Worm (Caenorhabditis elegans): ENCODE results near the gene sre-11.
A peak's percentile ranks its signal among the peaks of the same experiment; 100 is the strongest.

sre-11 gene

ce11 chrV:7726927-7727326 lies 43.2 kb upstream of the sre-11 start:
- TF ChIP-seq nhr-11 (tag; optimal IDR thresholded peaks at IDR 0.05) (no peak), nfya-1 (tag; optimal IDR thresholded peaks at IDR 0.05; ENCODE audit: insufficient read depth) (peak; percentile 18)

- TF ChIP-seq egl-27 (tag; optimal IDR thresholded peaks at IDR 0.05), result no peak
Observed at ce11 chrV:7726202-7726601, 42.4 kb upstream of the sre-11 start.

- TF ChIP-seq R02D3.7 (tag; optimal IDR thresholded peaks at IDR 0.05) (no peak), nhr-76 (tag; optimal IDR thresholded peaks at IDR 0.05) (no peak), ceh-16 (tag; optimal IDR thresholded peaks at IDR 0.05) (no peak), nhr-237 (tag; optimal IDR thresholded peaks at IDR 0.05) (no peak), nhr-12 (tag; optimal IDR thresholded peaks at IDR 0.05) (no peak)
Observed at ce11 chrV:7723967-7724544, 40.3 kb upstream of the sre-11 start, which contains the start of the genes ZK105.6 and ZK105.8. Gene ZK105.6 (minus strand): TSS chrV:7724067. Gene ZK105.8 (plus strand): TSS chrV:7724494.

ce11 chrV:7721945-7722344 lies 38.2 kb upstream of the sre-11 start, which contains the start of gene ZK105.14:
Gene ZK105.14 (minus strand): TSS chrV:7722045.
- TF ChIP-seq nhr-11 (tag; optimal IDR thresholded peaks at IDR 0.05) (no peak), elt-2 (tag; optimal IDR thresholded peaks at IDR 0.05) (no peak), skn-1 (tag; optimal IDR thresholded peaks at IDR 0.05) (no peak), nhr-12 (tag; optimal IDR thresholded peaks at IDR 0.05) (no peak), pha-4 (tag; optimal IDR thresholded peaks at IDR 0.05) (no peak), snpc-4 (tag; optimal IDR thresholded peaks at IDR 0.05) (no peak), egl-5 (tag; optimal IDR thresholded peaks at IDR 0.05) (no peak), sea-2 (GFP tag; optimal IDR thresholded peaks at IDR 0.05) (no peak), fkh-2 (tag; optimal IDR thresholded peaks at IDR 0.05) (no peak), lsy-12 (tag; optimal IDR thresholded peaks at IDR 0.05) (no peak), nhr-25 (tag; optimal IDR thresholded peaks at IDR 0.05) (no peak)

ce11 chrV:7717629-7718028 lies 33.9 kb upstream of the sre-11 start, which contains the start of gene ZK105.5:
Gene ZK105.5 (minus strand): TSS chrV:7717729.
- no peak for TF ChIP-seq zag-1 (tag; optimal IDR thresholded peaks at IDR 0.05)
- TF ChIP-seq ceh-9 (tag; optimal IDR thresholded peaks at IDR 0.05), result no peak
- TF ChIP-seq eor-1 (tag; optimal IDR thresholded peaks at IDR 0.05), result no peak
- no peak for TF ChIP-seq lin-39 (tag; optimal IDR thresholded peaks at IDR 0.05)

ce11 chrV:7716034-7716433 lies 32.3 kb upstream of the sre-11 start, which contains the start of gene ZK105.12:
Gene ZK105.12 (minus strand): TSS chrV:7716134.
- no peak for TF ChIP-seq daf-12 (tag; optimal IDR thresholded peaks at IDR 0.05)
- no peak for TF ChIP-seq unc-39 (tag; optimal IDR thresholded peaks at IDR 0.05)
- TF ChIP-seq skn-1 (tag; optimal IDR thresholded peaks at IDR 0.05), result no peak
- no peak for TF ChIP-seq R02D3.7 (tag; optimal IDR thresholded peaks at IDR 0.05)
- no peak for TF ChIP-seq elt-1 (tag; optimal IDR thresholded peaks at IDR 0.05)
- no peak for TF ChIP-seq ztf-11 (tag; optimal IDR thresholded peaks at IDR 0.05)
- no peak for TF ChIP-seq nhr-12 (tag; optimal IDR thresholded peaks at IDR 0.05)
- no peak for TF ChIP-seq elt-2 (tag; optimal IDR thresholded peaks at IDR 0.05)
- TF ChIP-seq nhr-237 (tag; optimal IDR thresholded peaks at IDR 0.05), result no peak
- no peak for TF ChIP-seq mml-1 (tag; optimal IDR thresholded peaks at IDR 0.05)
- TF ChIP-seq snpc-4 (tag; optimal IDR thresholded peaks at IDR 0.05), result no peak
- TF ChIP-seq tbx-2 (tag; optimal IDR thresholded peaks at IDR 0.05), result no peak
- TF ChIP-seq nhr-67 (tag; optimal IDR thresholded peaks at IDR 0.05), result no peak
- no peak for TF ChIP-seq ztf-4 (tag; optimal IDR thresholded peaks at IDR 0.05)

- TF ChIP-seq R02D3.7 (tag; optimal IDR thresholded peaks at IDR 0.05), result no peak
- no peak for TF ChIP-seq ceh-9 (tag; optimal IDR thresholded peaks at IDR 0.05)
- TF ChIP-seq ceh-82 (tag; optimal IDR thresholded peaks at IDR 0.05), result no peak
Observed at ce11 chrV:7713691-7714090, 29.9 kb upstream of the sre-11 start, which contains the start of gene ZK105.1. Gene ZK105.1 (plus strand): TSS chrV:7713991.

Measured in whole organism, L3 larva.